Fruit fly (Drosophila melanogaster): ENCODE data around the gene CG44098.

Gene CG44098

dm6 chr3R:4713775-4714360, 59.1 kb downstream of the CG44098 start, which contains the start of gene eIF3f1 (continued):
- TF ChIP-seq dm (GFP tag; optimal IDR thresholded peaks at IDR 0.05) (peak; percentile 94), Ets65A (GFP tag) (no peak), CG10147 (GFP tag; optimal IDR thresholded peaks at IDR 0.05) (peak; percentile 35), Dp (GFP tag; optimal IDR thresholded peaks at IDR 0.05) (peak; percentile 90), CG33557 (GFP tag; optimal IDR thresholded peaks at IDR 0.05) (peak; percentile 12), CG8290 (GFP tag; optimal IDR thresholded peaks at IDR 0.05) (no peak), CG8290 (tag; optimal IDR thresholded peaks at IDR 0.05) (peak in 1 of 2 experiments; percentile 81), CG32532 (GFP tag; IDR thresholded peaks at IDR 0.05) (peak; percentile 52; the same call in 1 of the 2 replicates), Usf (GFP tag; optimal IDR thresholded peaks at IDR 0.05) (no peak), CG4360 (GFP tag; IDR thresholded peaks at IDR 0.05) (peak; percentile 60), Scr (GFP tag; IDR thresholded peaks at IDR 0.05; ENCODE audit: partially characterized antibody) (peak; percentile 97), bbx (GFP tag; IDR thresholded peaks at IDR 0.05; ENCODE audit: partially characterized antibody) (peak; percentile 99), NC2β (GFP tag; optimal IDR thresholded peaks at IDR 0.05) (no peak), shn (GFP tag; optimal IDR thresholded peaks at IDR 0.05) (no peak), CG9932 (GFP tag; IDR thresholded peaks at IDR 0.05) (peak; percentile 80), CG4617 (GFP tag; optimal IDR thresholded peaks at IDR 0.05; ENCODE audit: borderline replicate concordance) (peak; percentile 76), gsb (GFP tag; IDR thresholded peaks at IDR 0.05) (0 out of 2 replicates have a peak, but pooled peaks have one; percentile 12), CG8281 (tag; optimal IDR thresholded peaks at IDR 0.05) (no peak), CG1603 (tag; optimal IDR thresholded peaks at IDR 0.05) (peak; percentile 80), CG11398 (GFP tag; optimal IDR thresholded peaks at IDR 0.05) (no peak), Camta (GFP tag; optimal IDR thresholded peaks at IDR 0.05) (peak; percentile 21), gfzf (GFP tag; optimal IDR thresholded peaks at IDR 0.05) (peak; percentile 51), MESR4 (GFP tag; optimal IDR thresholded peaks at IDR 0.05) (peak; percentile 98), chinmo (GFP tag; IDR thresholded peaks at IDR 0.05; ENCODE audit: partially characterized antibody) (peak; percentile 99), CG30403 (GFP tag; optimal IDR thresholded peaks at IDR 0.05) (peak; percentile 3), NK7.1 (GFP tag; optimal IDR thresholded peaks at IDR 0.05) (no peak), Rfx (GFP tag; IDR thresholded peaks at IDR 0.05) (peak; percentile 70), nmo (GFP tag; optimal IDR thresholded peaks at IDR 0.05) (peak; percentile 29), CG5180 (GFP tag; optimal IDR thresholded peaks at IDR 0.05) (no peak), CG2199 (GFP tag; IDR thresholded peaks at IDR 0.05) (0 out of 3 replicates have a peak, but pooled peaks have one; percentile 55), CG15514 (GFP tag; optimal IDR thresholded peaks at IDR 0.05) (peak; percentile 84), HmgD (GFP tag; optimal IDR thresholded peaks at IDR 0.05) (peak; percentile 28), CG3847 (GFP tag; IDR thresholded peaks at IDR 0.05) (peak; percentile 57), CG33213 (GFP tag; optimal IDR thresholded peaks at IDR 0.05) (peak; percentile 9), ato (GFP tag; IDR thresholded peaks at IDR 0.05; ENCODE audit: partially characterized antibody) (peak; percentile 99), CG3995 (GFP tag; optimal IDR thresholded peaks at IDR 0.05) (peak; percentile 25), jumu (GFP tag; optimal IDR thresholded peaks at IDR 0.05) (peak; percentile 42), gro (GFP tag; optimal IDR thresholded peaks at IDR 0.05) (peak; percentile 10), vnd (GFP tag; IDR thresholded peaks at IDR 0.05; ENCODE audit: partially characterized antibody) (peak; percentile 99), Max (GFP tag; optimal IDR thresholded peaks at IDR 0.05) (peak; percentile 63), stc (GFP tag; IDR thresholded peaks at IDR 0.05) (peak; percentile 10; the same call in 1 of the 2 replicates), Dad (GFP tag; optimal IDR thresholded peaks at IDR 0.05) (peak; percentile 9), CG17186 (GFP tag; optimal IDR thresholded peaks at IDR 0.05) (peak; percentile 87), nerfin-1 (tag; optimal IDR thresholded peaks at IDR 0.05) (no peak), tna (GFP tag; IDR thresholded peaks at IDR 0.05; ENCODE audit: partially characterized antibody) (peak; percentile 99), CG12659 (GFP tag; optimal IDR thresholded peaks at IDR 0.05) (peak; percentile 52), da (GFP tag; optimal IDR thresholded peaks at IDR 0.05) (no peak), Ptx1 (GFP tag; IDR thresholded peaks at IDR 0.05) (no peak), E2f2 (GFP tag; IDR thresholded peaks at IDR 0.05) (peak; percentile 94), BEAF-32 (GFP tag; optimal IDR thresholded peaks at IDR 0.05) (peak; percentile 97)
